Fruit fly (Drosophila melanogaster): Measurements from ENCODE around the gene UbcE2M.

- TF ChIP-seq CTCF (optimal IDR thresholded peaks at IDR 0.05) = no peak
- no peak for TF ChIP-seq CG8478 (optimal IDR thresholded peaks at IDR 0.05)
These were observed 37.9 kb downstream of the UbcE2M start, which contains the start of gene CG43886 for dm6 chr3L:8159724-8160422.
